Fruit fly (Drosophila melanogaster) whole organism: ENCODE results near the gene gish.

Experiments used
- CG8478 ChIP-seq: fragments of >200 bp; optimal IDR thresholded peaks from 2 replicates; lab custom pipeline; 2018; ENCODE audit warnings: inconsistent platforms
- pan ChIP-seq: fragments of >200 bp; optimal IDR thresholded peaks from 2 replicates; lab custom pipeline; 2017

dm6 chr3R:16309302-16310080 lies 37.2 kb downstream of the gish start:
- TF ChIP-seq pan (no peak), CG8478 (lab: Kevin White, UChicago) (no peak)
